Fruit fly (Drosophila melanogaster) whole organism, embryonic: ENCODE measurements around the gene kri.
A peak's percentile ranks its signal among the peaks of the same experiment; 100 is the strongest.

Experiments
- Aef1 ChIP-seq: fragments of 200-800 bp; sonication (Bioruptor generic); IDR thresholded peaks from 3 replicates; pipeline ENCODE4 v1.3.6; 2022; ENCODE audit warnings: missing biosample characterization, missing genetic modification characterization
- Bdp1 ChIP-seq: fragments of 200-800 bp; sonication (Bioruptor generic); optimal IDR thresholded peaks from 3 replicates; lab custom pipeline; 2016; ENCODE audit warnings: missing biosample characterization, missing genetic modification characterization
- Bteb2 ChIP-seq: fragments of 200-800 bp; sonication (Bioruptor generic); optimal IDR thresholded peaks from 2 replicates; lab custom pipeline; 2016; ENCODE audit warnings: missing biosample characterization, missing genetic modification characterization
- CG10209 ChIP-seq: fragments of 200-800 bp; sonication (Bioruptor generic); optimal IDR thresholded peaks from 3 replicates; lab custom pipeline; 2017; ENCODE audit warnings: missing biosample characterization, mild to moderate bottlenecking, missing genetic modification characterization, missing genetic modification reagents
- CG12391 ChIP-seq: fragments of 200-800 bp; sonication (Bioruptor generic); optimal IDR thresholded peaks from 3 replicates; lab custom pipeline; 2018; ENCODE audit warnings: missing biosample characterization, mild to moderate bottlenecking, missing genetic modification characterization, moderate library complexity
- CG13287 ChIP-seq: fragments of 200-800 bp; sonication (Bioruptor generic); IDR thresholded peaks from 2 replicates; pipeline ENCODE4 v1.3.6; 2022; ENCODE audit warnings: missing biosample characterization, missing genetic modification characterization; ENCODE audit not compliant: partially characterized antibody
- CG14710 ChIP-seq: fragments of 200-800 bp; sonication (Bioruptor generic); optimal IDR thresholded peaks from 3 replicates; lab custom pipeline; 2019; ENCODE audit warnings: missing biosample characterization, mild to moderate bottlenecking, missing genetic modification characterization, moderate library complexity
- CG18599 ChIP-seq: fragments of 200-800 bp; sonication (Bioruptor generic); optimal IDR thresholded peaks from 3 replicates; lab custom pipeline; 2017; ENCODE audit warnings: missing biosample characterization, missing genetic modification characterization, mild to moderate bottlenecking, moderate library complexity, missing genetic modification reagents
- CG2129 ChIP-seq: fragments of 200-800 bp; sonication (Bioruptor generic); IDR thresholded peaks from 2 replicates; pipeline ENCODE4 v1.3.6; 2022; ENCODE audit warnings: missing biosample characterization, missing genetic modification characterization; ENCODE audit not compliant: partially characterized antibody
- CG30431 ChIP-seq: fragments of 200-800 bp; sonication (Bioruptor generic); optimal IDR thresholded peaks from 2 replicates; lab custom pipeline; 2017; ENCODE audit warnings: missing biosample characterization, missing genetic modification characterization
- CG3065 ChIP-seq: fragments of 200-800 bp; sonication (Bioruptor generic); optimal IDR thresholded peaks from 2 replicates; lab custom pipeline; 2016; ENCODE audit warnings: missing biosample characterization, missing genetic modification characterization
- CG31388 ChIP-seq: fragments of 200-800 bp; sonication (Bioruptor generic); optimal IDR thresholded peaks from 2 replicates; lab custom pipeline; 2016; ENCODE audit warnings: missing biosample characterization, missing genetic modification characterization
- CG32532 ChIP-seq: fragments of 200-800 bp; sonication (Bioruptor generic); IDR thresholded peaks from 2 replicates; pipeline ENCODE4 v1.3.6; 2022; ENCODE audit warnings: missing biosample characterization, missing genetic modification characterization
- CG34224 ChIP-seq: fragments of 200-800 bp; sonication (Bioruptor generic); IDR thresholded peaks from 3 replicates; pipeline ENCODE4 v1.3.6; 2022; ENCODE audit warnings: missing biosample characterization, missing genetic modification characterization; ENCODE audit not compliant: partially characterized antibody
- CG3838 ChIP-seq: fragments of 200-800 bp; sonication (Bioruptor generic); optimal IDR thresholded peaks from 3 replicates; lab custom pipeline; 2016; ENCODE audit warnings: missing biosample characterization, missing genetic modification characterization
- CG4424 ChIP-seq: fragments of 200-800 bp; sonication (Bioruptor generic); optimal IDR thresholded peaks from 3 replicates; lab custom pipeline; 2016; ENCODE audit warnings: missing biosample characterization, missing genetic modification characterization
- CG6813 ChIP-seq: fragments of 200-800 bp; sonication (Bioruptor generic); optimal IDR thresholded peaks from 2 replicates; lab custom pipeline; 2017; ENCODE audit warnings: missing biosample characterization, missing genetic modification characterization, mild to moderate bottlenecking, moderate library complexity, missing genetic modification reagents
- CG7357 ChIP-seq: fragments of 200-800 bp; sonication (Bioruptor generic); IDR thresholded peaks from 3 replicates; pipeline ENCODE4 v1.3.6; 2022; ENCODE audit warnings: missing biosample characterization, missing genetic modification characterization
- CG8388 ChIP-seq: fragments of 200-800 bp; sonication (Bioruptor generic); optimal IDR thresholded peaks from 2 replicates; lab custom pipeline; 2019; ENCODE audit warnings: missing biosample characterization, mild to moderate bottlenecking, missing genetic modification characterization, moderate library complexity
- CG9609 ChIP-seq: fragments of 200-800 bp; sonication (Bioruptor generic); optimal IDR thresholded peaks from 3 replicates; lab custom pipeline; 2016; ENCODE audit warnings: missing biosample characterization, missing genetic modification characterization
- CG9932 ChIP-seq: fragments of 200-800 bp; sonication (Bioruptor generic); IDR thresholded peaks from 2 replicates; pipeline ENCODE4 v1.3.6; 2022; ENCODE audit warnings: missing biosample characterization, missing genetic modification characterization
- CrebB ChIP-seq: fragments of 200-800 bp; sonication (Bioruptor generic); optimal IDR thresholded peaks from 3 replicates; lab custom pipeline; 2018; ENCODE audit warnings: missing biosample characterization, mild to moderate bottlenecking, missing genetic modification characterization
- D19A ChIP-seq: fragments of 200-800 bp; optimal IDR thresholded peaks from 3 replicates; lab custom pipeline; 2019; ENCODE audit warnings: missing biosample characterization, mild to moderate bottlenecking, missing genetic modification characterization, moderate library complexity
- Dp ChIP-seq: fragments of 200-800 bp; sonication (Bioruptor generic); optimal IDR thresholded peaks from 2 replicates; lab custom pipeline; 2018; ENCODE audit warnings: missing biosample characterization, mild to moderate bottlenecking, missing genetic modification characterization, moderate library complexity
- Fer1 ChIP-seq: fragments of 200-800 bp; sonication (Bioruptor generic); optimal IDR thresholded peaks from 2 replicates; lab custom pipeline; 2017; ENCODE audit warnings: missing biosample characterization, mild to moderate bottlenecking, missing genetic modification characterization
- HHEX ChIP-seq: fragments of 200-800 bp; sonication (Bioruptor generic); optimal IDR thresholded peaks from 3 replicates; lab custom pipeline; 2017; ENCODE audit warnings: missing biosample characterization, mild to moderate bottlenecking, missing genetic modification characterization, missing genetic modification reagents
- Hand ChIP-seq: fragments of 200-800 bp; sonication (Bioruptor generic); optimal IDR thresholded peaks from 2 replicates; lab custom pipeline; 2017; ENCODE audit warnings: mild to moderate bottlenecking, missing biosample characterization, missing genetic modification reagents, missing genetic modification characterization
- HmgD ChIP-seq: fragments of 200-800 bp; sonication (Bioruptor generic); optimal IDR thresholded peaks from 3 replicates; lab custom pipeline; 2016; ENCODE audit warnings: missing biosample characterization, missing genetic modification characterization
- Hr78 ChIP-seq, 2 experiments: fragments of 200-800 bp in 1 of 2; fragments of >200 bp in 1 of 2; sonication (Bioruptor generic) in 1 of 2; optimal IDR thresholded peaks; 2 replicates each; lab custom pipeline; 2017 to 2019; ENCODE audit warnings: missing biosample characterization in 2 of 2, missing genetic modification characterization in 2 of 2, mild to moderate bottlenecking in 1 of 2, moderate library complexity in 1 of 2
- MESR4 ChIP-seq: fragments of 200-800 bp; sonication (Bioruptor generic); optimal IDR thresholded peaks from 2 replicates; lab custom pipeline; 2018; ENCODE audit warnings: missing biosample characterization, mild to moderate bottlenecking, missing genetic modification characterization, moderate library complexity
- MTF-1 ChIP-seq: fragments of 200-800 bp; sonication (Bioruptor generic); optimal IDR thresholded peaks from 2 replicates; lab custom pipeline; 2018; ENCODE audit warnings: missing biosample characterization, mild to moderate bottlenecking, missing genetic modification characterization, borderline replicate concordance
- Oaz ChIP-seq: fragments of 200-800 bp; sonication (Bioruptor generic); IDR thresholded peaks from 2 replicates; pipeline ENCODE4 v1.3.6; 2022; ENCODE audit warnings: missing biosample characterization, missing genetic modification characterization
- Opbp ChIP-seq: fragments of 200-800 bp; sonication (Bioruptor generic); IDR thresholded peaks from 3 replicates; pipeline ENCODE4 v1.3.6; 2022; ENCODE audit warnings: missing biosample characterization, missing genetic modification characterization; ENCODE audit not compliant: partially characterized antibody
- Sin3A ChIP-seq: fragments of >200 bp; optimal IDR thresholded peaks from 2 replicates; lab custom pipeline; 2018
- Taf1 ChIP-seq: fragments of 200-800 bp; sonication (Bioruptor generic); IDR thresholded peaks from 2 replicates; pipeline ENCODE4 v1.3.6; 2022; ENCODE audit warnings: missing biosample characterization, missing genetic modification characterization
- abd-A ChIP-seq: fragments of 200-800 bp; sonication (Bioruptor generic); optimal IDR thresholded peaks from 3 replicates; lab custom pipeline; 2019; ENCODE audit warnings: missing biosample characterization, mild to moderate bottlenecking, missing genetic modification characterization, moderate library complexity
- amos ChIP-seq: fragments of 200-800 bp; sonication (Bioruptor generic); IDR thresholded peaks from 2 replicates; pipeline ENCODE4 v1.3.6; 2022; ENCODE audit warnings: missing biosample characterization, missing genetic modification characterization; ENCODE audit not compliant: partially characterized antibody
- ash1 ChIP-seq: fragments of 200-800 bp; sonication (Bioruptor generic); optimal IDR thresholded peaks from 2 replicates; lab custom pipeline; 2018; ENCODE audit warnings: missing biosample characterization, mild to moderate bottlenecking, missing genetic modification characterization
- bigmax ChIP-seq: fragments of 200-800 bp; sonication (Bioruptor generic); optimal IDR thresholded peaks from 2 replicates; lab custom pipeline; 2018; ENCODE audit warnings: missing biosample characterization, mild to moderate bottlenecking, missing genetic modification characterization
- cad ChIP-seq: fragments of >200 bp; optimal IDR thresholded peaks from 2 replicates; lab custom pipeline; 2017; ENCODE audit warnings: missing biosample characterization, missing genetic modification characterization
- cas ChIP-seq: fragments of 200-800 bp; sonication (Bioruptor generic); IDR thresholded peaks from 2 replicates; pipeline ENCODE4 v1.3.6; 2022; ENCODE audit warnings: missing biosample characterization, missing genetic modification characterization
- cg ChIP-seq: fragments of 200-800 bp; sonication (Bioruptor generic); optimal IDR thresholded peaks from 3 replicates; lab custom pipeline; 2019; ENCODE audit warnings: missing biosample characterization, mild to moderate bottlenecking, missing genetic modification characterization, moderate library complexity
- dimm ChIP-seq: fragments of 200-800 bp; sonication (Bioruptor generic); IDR thresholded peaks from 2 replicates; pipeline ENCODE4 v1.3.6; 2022; ENCODE audit warnings: missing biosample characterization, missing genetic modification characterization
- dmrt99B ChIP-seq: fragments of 200-800 bp; sonication (Bioruptor generic); optimal IDR thresholded peaks from 2 replicates; lab custom pipeline; 2018; ENCODE audit warnings: missing biosample characterization, mild to moderate bottlenecking, missing genetic modification characterization, moderate library complexity
- fd102C ChIP-seq: fragments of 200-800 bp; sonication (Bioruptor generic); optimal IDR thresholded peaks from 2 replicates; lab custom pipeline; 2018; ENCODE audit warnings: missing biosample characterization, mild to moderate bottlenecking, missing genetic modification characterization, moderate library complexity
- lbe ChIP-seq: fragments of 200-800 bp; sonication (Bioruptor generic); optimal IDR thresholded peaks from 2 replicates; lab custom pipeline; 2016; ENCODE audit warnings: missing biosample characterization, mild to moderate bottlenecking, missing genetic modification characterization
- p53 ChIP-seq: fragments of 200-800 bp; sonication (Bioruptor generic); optimal IDR thresholded peaks from 2 replicates; lab custom pipeline; 2016; ENCODE audit warnings: missing biosample characterization, missing genetic modification characterization
- ttk ChIP-seq: fragments of 200-800 bp; sonication (Bioruptor generic); IDR thresholded peaks from 2 replicates; pipeline ENCODE4 v2.1.2; 2022; ENCODE audit warnings: missing biosample characterization, missing genetic modification characterization
- twi ChIP-seq: fragments of 200-800 bp; optimal IDR thresholded peaks from 2 replicates; lab custom pipeline; 2019; ENCODE audit warnings: missing biosample characterization, mild to moderate bottlenecking, missing genetic modification characterization, moderate library complexity
- vvl ChIP-seq: fragments of 200-800 bp; sonication (Bioruptor generic); IDR thresholded peaks from 2 replicates; pipeline ENCODE4 v1.3.6; 2022; ENCODE audit warnings: missing biosample characterization, missing genetic modification characterization
- zf30C ChIP-seq: fragments of 200-800 bp; sonication (Bioruptor generic); optimal IDR thresholded peaks from 3 replicates; lab custom pipeline; 2018; ENCODE audit warnings: missing biosample characterization, mild to moderate bottlenecking, missing genetic modification characterization

kri gene

dm6 chr3L:5813016-5813415 lies 2.2 kb downstream of the kri start, which contains the start of gene mad2 (continued):
- TF ChIP-seq MESR4 (GFP tag; lab: Kevin White, UChicago) (peak; percentile 39), CG14710 (tag; lab: Kevin White, UChicago) (peak; percentile 67), Aef1 (no peak), CG7357 (no peak), cad (GFP tag; lab: Kevin White, UChicago) (peak; percentile 20), HHEX (GFP tag; lab: Kevin White, UChicago) (no peak), CG32532 (GFP tag; lab: Robert Waterston, UW) (no peak; the same call in 1 of the 2 replicates), CG34224 (GFP tag; lab: Robert Waterston, UW) (peak; percentile 74), bigmax (GFP tag; lab: Kevin White, UChicago) (no peak), ash1 (no peak), CG10209 (no peak), zf30C (GFP tag; lab: Kevin White, UChicago) (no peak), HmgD (peak; percentile 81), CG6813 (GFP tag; lab: Kevin White, UChicago) (no peak), CG12391 (tag; lab: Kevin White, UChicago) (peak; percentile 49), dmrt99B (tag; lab: Kevin White, UChicago) (no peak), cg (GFP tag; lab: Kevin White, UChicago) (no peak), dimm (GFP tag; lab: Robert Waterston, UW) (no peak), twi (no peak), Sin3A (lab: Kevin White, UChicago) (peak; percentile 65), Hr78 (GFP tag; optimal IDR thresholded peaks at IDR 0.05; lab: Kevin White, UChicago) (no peak), CG9932 (GFP tag; lab: Robert Waterston, UW) (no peak), CG9609 (GFP tag; lab: Kevin White, UChicago) (no peak), vvl (GFP tag; lab: Robert Waterston, UW) (peak; percentile 34; the same call in 1 of the 2 replicates), Fer1 (GFP tag; lab: Kevin White, UChicago) (no peak), Oaz (GFP tag; lab: Robert Waterston, UW) (no peak), p53 (GFP tag; lab: Kevin White, UChicago) (no peak), CG31388 (no peak), CG3838 (no peak), Bteb2 (GFP tag; lab: Kevin White, UChicago) (no peak), fd102C (GFP tag; lab: Kevin White, UChicago) (no peak), ttk (GFP tag; lab: Robert Waterston, UW) (no peak), Taf1 (GFP tag; lab: Robert Waterston, UW) (no peak), Opbp (GFP tag; lab: Robert Waterston, UW) (peak; percentile 78), Hand (GFP tag; lab: Kevin White, UChicago) (no peak), CG30431 (no peak), Dp (GFP tag; lab: Kevin White, UChicago) (peak; percentile 100), cas (GFP tag; lab: Robert Waterston, UW) (0 out of 2 replicates have a peak, but pooled peaks have one; percentile 18), CrebB (peak; percentile 33), amos (GFP tag; lab: Robert Waterston, UW) (peak; percentile 75), abd-A (tag; lab: Kevin White, UChicago) (no peak), lbe (GFP tag; lab: Kevin White, UChicago) (no peak), CG13287 (GFP tag; lab: Robert Waterston, UW) (peak; percentile 81), CG4424 (GFP tag; lab: Kevin White, UChicago) (no peak), CG18599 (GFP tag; lab: Kevin White, UChicago) (no peak), CG8388 (GFP tag; lab: Kevin White, UChicago) (no peak), MTF-1 (no peak), CG2129 (GFP tag; lab: Robert Waterston, UW) (no peak), CG3065 (GFP tag; lab: Kevin White, UChicago) (no peak), D19A (tag; lab: Kevin White, UChicago) (no peak), Bdp1 (GFP tag; lab: Kevin White, UChicago) (no peak)
